Fruit fly (Drosophila melanogaster) whole organism, prepupa: ENCODE measurements around the gene CG31019.

Experiments
- Blimp-1 ChIP-seq: fragments of 200-800 bp; sonication (Bioruptor generic); optimal IDR thresholded peaks from 3 replicates; lab custom pipeline; 2017; ENCODE audit warnings: missing biosample characterization, missing genetic modification characterization, mild to moderate bottlenecking, moderate library complexity, missing genetic modification reagents
- CG10631 ChIP-seq: fragments of 200-800 bp; sonication (Bioruptor generic); optimal IDR thresholded peaks from 2 replicates; lab custom pipeline; 2016; ENCODE audit warnings: missing biosample characterization, missing genetic modification characterization
- CG11762 ChIP-seq: fragments of 200-800 bp; sonication (Bioruptor generic); optimal IDR thresholded peaks from 3 replicates; lab custom pipeline; 2016; ENCODE audit warnings: missing biosample characterization, missing genetic modification characterization; ENCODE audit not compliant: insufficient read depth
- CG11902 ChIP-seq: fragments of 200-800 bp; sonication (Bioruptor generic); optimal IDR thresholded peaks from 3 replicates; lab custom pipeline; 2016; ENCODE audit warnings: missing biosample characterization, missing genetic modification characterization
- CG15336 ChIP-seq: fragments of 200-800 bp; sonication (Bioruptor generic); IDR thresholded peaks from 2 replicates; pipeline ENCODE4 v1.3.6; 2022; ENCODE audit warnings: missing biosample characterization, missing genetic modification characterization
- CG1621 ChIP-seq: fragments of 200-800 bp; sonication (Bioruptor generic); optimal IDR thresholded peaks from 3 replicates; lab custom pipeline; 2018; ENCODE audit warnings: missing biosample characterization, mild to moderate bottlenecking, missing genetic modification characterization
- CG16779 ChIP-seq: fragments of 200-800 bp; sonication (Bioruptor generic); optimal IDR thresholded peaks from 3 replicates; lab custom pipeline; 2017; ENCODE audit warnings: missing biosample characterization, mild to moderate bottlenecking, missing genetic modification characterization
- CG3032 ChIP-seq: fragments of 200-800 bp; optimal IDR thresholded peaks from 2 replicates; lab custom pipeline; 2019; ENCODE audit warnings: missing biosample characterization, mild to moderate bottlenecking, missing genetic modification characterization, moderate library complexity
- CG31627 ChIP-seq: fragments of 200-800 bp; sonication (Bioruptor generic); optimal IDR thresholded peaks from 3 replicates; lab custom pipeline; 2016; ENCODE audit warnings: missing biosample characterization, missing genetic modification characterization
- CG34406 ChIP-seq: fragments of 200-800 bp; sonication (Bioruptor generic); optimal IDR thresholded peaks from 3 replicates; lab custom pipeline; 2016; ENCODE audit warnings: missing biosample characterization, missing genetic modification characterization
- CG3919 ChIP-seq: fragments of 200-800 bp; sonication (Bioruptor generic); optimal IDR thresholded peaks from 3 replicates; lab custom pipeline; 2016; ENCODE audit warnings: missing biosample characterization, missing genetic modification characterization
- CG4318 ChIP-seq: fragments of 200-800 bp; sonication (Bioruptor generic); optimal IDR thresholded peaks from 3 replicates; lab custom pipeline; 2017; ENCODE audit warnings: missing biosample characterization, mild to moderate bottlenecking, missing genetic modification characterization
- CG6276 ChIP-seq: fragments of 200-800 bp; sonication (Bioruptor generic); optimal IDR thresholded peaks from 2 replicates; lab custom pipeline; 2017; ENCODE audit warnings: missing biosample characterization, mild to moderate bottlenecking, missing genetic modification characterization
- CG6792 ChIP-seq: fragments of 200-800 bp; sonication (Bioruptor generic); optimal IDR thresholded peaks from 3 replicates; lab custom pipeline; 2016; ENCODE audit warnings: missing biosample characterization, missing genetic modification characterization
- CG6808 ChIP-seq: fragments of 200-800 bp; sonication (Bioruptor generic); optimal IDR thresholded peaks from 3 replicates; lab custom pipeline; 2017; ENCODE audit warnings: missing biosample characterization, missing genetic modification characterization, mild to moderate bottlenecking, moderate library complexity, missing genetic modification reagents
- CG6854 ChIP-seq: fragments of 200-800 bp; sonication (Bioruptor generic); optimal IDR thresholded peaks from 2 replicates; lab custom pipeline; 2017; ENCODE audit warnings: missing biosample characterization, mild to moderate bottlenecking, missing genetic modification characterization
- CG8119 ChIP-seq: fragments of 200-800 bp; sonication (Bioruptor generic); IDR thresholded peaks from 3 replicates; pipeline ENCODE4 v1.3.6; 2022; ENCODE audit warnings: missing biosample characterization, missing genetic modification characterization
- CG8319 ChIP-seq: fragments of 200-800 bp; sonication (Bioruptor generic); optimal IDR thresholded peaks from 3 replicates; lab custom pipeline; 2016; ENCODE audit warnings: missing biosample characterization, missing genetic modification characterization
- CG8632 ChIP-seq: fragments of 200-800 bp; sonication (Bioruptor generic); optimal IDR thresholded peaks from 3 replicates; lab custom pipeline; 2016; ENCODE audit warnings: missing biosample characterization, missing genetic modification characterization
- CG9139 ChIP-seq: fragments of 200-800 bp; sonication (Bioruptor generic); optimal IDR thresholded peaks from 3 replicates; lab custom pipeline; 2017; ENCODE audit warnings: missing biosample characterization, mild to moderate bottlenecking, missing genetic modification characterization
- Eip78C ChIP-seq: fragments of 200-800 bp; sonication (Bioruptor generic); peaks from one replicate; lab custom pipeline; 2016; ENCODE audit warnings: missing biosample characterization, missing genetic modification characterization
- Eip93F ChIP-seq: fragments of 200-800 bp; sonication (Bioruptor generic); optimal IDR thresholded peaks from 2 replicates; lab custom pipeline; 2016; ENCODE audit warnings: missing biosample characterization, mild to moderate bottlenecking, missing genetic modification characterization
- Ets21C ChIP-seq: fragments of 200-800 bp; sonication (Bioruptor generic); optimal IDR thresholded peaks from 3 replicates; lab custom pipeline; 2016; ENCODE audit warnings: missing biosample characterization, missing genetic modification characterization
- Ets96B ChIP-seq: fragments of 200-800 bp; optimal IDR thresholded peaks from 2 replicates; lab custom pipeline; 2019; ENCODE audit warnings: missing biosample characterization, mild to moderate bottlenecking, missing genetic modification characterization, moderate library complexity
- Gug ChIP-seq: fragments of 200-800 bp; sonication (Bioruptor generic); IDR thresholded peaks from 2 replicates; pipeline ENCODE4 v1.3.6; 2022; ENCODE audit warnings: missing biosample characterization, missing genetic modification characterization
- Hr38 ChIP-seq: sonication (Bioruptor generic); optimal IDR thresholded peaks from 2 replicates; lab custom pipeline; 2016; ENCODE audit warnings: missing biosample characterization, missing genetic modification characterization
- Hr4 ChIP-seq: fragments of 200-800 bp; sonication (Bioruptor generic); optimal IDR thresholded peaks from 3 replicates; lab custom pipeline; 2016; ENCODE audit warnings: missing biosample characterization, missing genetic modification characterization
- Lpt ChIP-seq: fragments of 200-800 bp; sonication (Bioruptor generic); optimal IDR thresholded peaks from 3 replicates; lab custom pipeline; 2016; ENCODE audit warnings: missing biosample characterization, missing genetic modification characterization
- Smox ChIP-seq: fragments of 200-800 bp; sonication (Bioruptor generic); optimal IDR thresholded peaks from 3 replicates; lab custom pipeline; 2016; ENCODE audit warnings: missing biosample characterization, missing genetic modification characterization
- Sox14 ChIP-seq: fragments of 200-800 bp; sonication (Bioruptor generic); optimal IDR thresholded peaks from 3 replicates; lab custom pipeline; 2016; ENCODE audit warnings: missing biosample characterization, missing genetic modification characterization
- acj6 ChIP-seq: fragments of 200-800 bp; sonication (Bioruptor generic); optimal IDR thresholded peaks from 3 replicates; lab custom pipeline; 2016; ENCODE audit warnings: missing biosample characterization, missing genetic modification characterization
- cyc ChIP-seq: fragments of 200-800 bp; sonication (Bioruptor generic); optimal IDR thresholded peaks from 3 replicates; lab custom pipeline; 2016; ENCODE audit warnings: missing biosample characterization, missing genetic modification characterization
- eg ChIP-seq: fragments of 200-800 bp; sonication (Bioruptor generic); IDR thresholded peaks from 3 replicates; pipeline ENCODE4 v1.3.6; 2022; ENCODE audit warnings: missing biosample characterization, missing genetic modification characterization
- esn ChIP-seq: fragments of 200-800 bp; sonication (Bioruptor generic); optimal IDR thresholded peaks from 2 replicates; lab custom pipeline; 2016; ENCODE audit warnings: missing biosample characterization, mild to moderate bottlenecking, missing genetic modification characterization, moderate library complexity
- fd59A ChIP-seq: fragments of 200-800 bp; sonication (Bioruptor generic); optimal IDR thresholded peaks from 2 replicates; lab custom pipeline; 2017; ENCODE audit warnings: missing biosample characterization, mild to moderate bottlenecking, missing genetic modification characterization, missing genetic modification reagents
- fd85E ChIP-seq: fragments of 200-800 bp; sonication (Bioruptor generic); optimal IDR thresholded peaks from 3 replicates; lab custom pipeline; 2016; ENCODE audit warnings: missing biosample characterization, missing genetic modification characterization
- net ChIP-seq: fragments of 200-800 bp; sonication (Bioruptor generic); optimal IDR thresholded peaks from 3 replicates; lab custom pipeline; 2016; ENCODE audit warnings: missing biosample characterization, missing genetic modification characterization
- ss ChIP-seq, 2 experiments: fragments of 200-800 bp; sonication (Bioruptor generic); optimal IDR thresholded peaks; 2 replicates in 1 of 2; 3 replicates in 1 of 2; lab custom pipeline; 2017 to 2018; ENCODE audit warnings: mild to moderate bottlenecking in 2 of 2, missing biosample characterization in 2 of 2, missing genetic modification characterization in 2 of 2, moderate library complexity in 1 of 2
- svp ChIP-seq: fragments of 200-800 bp; sonication (Bioruptor generic); peaks from one replicate; lab custom pipeline; 2016; ENCODE audit warnings: missing biosample characterization, missing genetic modification characterization
- topi ChIP-seq: fragments of 200-800 bp; sonication (Bioruptor generic); optimal IDR thresholded peaks from 3 replicates; lab custom pipeline; 2016; ENCODE audit warnings: missing biosample characterization, missing genetic modification characterization
- vri ChIP-seq: fragments of 200-800 bp; sonication (Bioruptor generic); optimal IDR thresholded peaks from 3 replicates; lab custom pipeline; 2016; ENCODE audit warnings: missing biosample characterization, mild to moderate bottlenecking, missing genetic modification characterization

The CG31019 gene

dm6 chr3R:30590237-30590636 is 6.6 kb upstream of the CG31019 start (continued):
- TF ChIP-seq Hr38 (GFP tag; lab: Kevin White, UChicago): no peak
- no peak for TF ChIP-seq CG16779 (tag; lab: Kevin White, UChicago)
- no peak for TF ChIP-seq Sox14 (GFP tag; lab: Kevin White, UChicago)

dm6 chr3R:30590845-30591244 is 6.0 kb upstream of the CG31019 start:
- TF ChIP-seq svp (peak; percentile 6), CG11762 (no peak), CG6276 (GFP tag; lab: Kevin White, UChicago) (no peak), CG6808 (GFP tag; lab: Kevin White, UChicago) (no peak), Eip78C (GFP tag; lab: Kevin White, UChicago) (peak; percentile 44)

dm6 chr3R:30592733-30593132 is 4.1 kb upstream of the CG31019 start:
- no peak for TF ChIP-seq CG6854 (GFP tag; lab: Kevin White, UChicago)
- peak; percentile 21 for TF ChIP-seq vri
- TF ChIP-seq svp: peak; percentile 8
- TF ChIP-seq CG10631 (GFP tag; lab: Kevin White, UChicago): no peak

dm6 chr3R:30599404-30599980 is 2.7 kb downstream of the CG31019 start:
- TF ChIP-seq Ets96B (tag; lab: Kevin White, UChicago) (no peak), topi (no peak), CG15336 (GFP tag; lab: Robert Waterston, UW) (no peak), Blimp-1 (GFP tag; lab: Kevin White, UChicago) (no peak), cyc (GFP tag; lab: Kevin White, UChicago) (no peak), Eip93F (GFP tag; lab: Kevin White, UChicago) (no peak), CG3919 (no peak), CG6792 (GFP tag; lab: Kevin White, UChicago) (no peak), CG8632 (GFP tag; lab: Kevin White, UChicago) (no peak), CG11902 (GFP tag; lab: Kevin White, UChicago) (no peak), acj6 (GFP tag; lab: Kevin White, UChicago) (no peak), CG34406 (no peak), CG8319 (no peak), eg (GFP tag; lab: Robert Waterston, UW) (no peak), CG9139 (GFP tag; lab: Kevin White, UChicago) (no peak), CG3032 (tag; lab: Kevin White, UChicago) (no peak), CG11762 (no peak), Hr4 (GFP tag; lab: Kevin White, UChicago) (no peak), CG4318 (no peak), CG8119 (GFP tag; lab: Robert Waterston, UW) (no peak)

- TF ChIP-seq fd59A (GFP tag; lab: Kevin White, UChicago) (peak; percentile 74), Gug (peak; percentile 91), CG31627 (GFP tag; lab: Kevin White, UChicago) (peak; percentile 90), CG3919 (peak; percentile 93), eg (GFP tag; lab: Robert Waterston, UW) (peak; percentile 98), CG4318 (peak; percentile 68), Lpt (GFP tag; lab: Kevin White, UChicago) (peak; percentile 79), topi (peak; percentile 94), fd85E (GFP tag; lab: Kevin White, UChicago) (peak; percentile 68), Ets21C (GFP tag; lab: Kevin White, UChicago) (peak; percentile 83), net (GFP tag; lab: Kevin White, UChicago) (peak; percentile 95), Ets96B (tag; lab: Kevin White, UChicago) (peak; percentile 82), Hr38 (GFP tag; lab: Kevin White, UChicago) (no peak), Sox14 (GFP tag; lab: Kevin White, UChicago) (peak; percentile 93), esn (GFP tag; lab: Kevin White, UChicago) (peak; percentile 96), CG11762 (peak; percentile 77), CG1621 (tag; lab: Kevin White, UChicago) (peak; percentile 81), CG34406 (peak; percentile 93), Smox (GFP tag; lab: Kevin White, UChicago) (peak; percentile 93), cyc (GFP tag; lab: Kevin White, UChicago) (peak; percentile 88), CG8632 (GFP tag; lab: Kevin White, UChicago) (peak; percentile 92), ss (GFP tag; optimal IDR thresholded peaks at IDR 0.05; lab: Kevin White, UChicago) (peak; percentile 57 to 80)
Measured at dm6 chr3R:30600154-30601009, 3.6 kb downstream of the CG31019 start.
